Worm (Caenorhabditis elegans): Measurements from ENCODE around the gene srg-33.

The srg-33 gene

DNA sequence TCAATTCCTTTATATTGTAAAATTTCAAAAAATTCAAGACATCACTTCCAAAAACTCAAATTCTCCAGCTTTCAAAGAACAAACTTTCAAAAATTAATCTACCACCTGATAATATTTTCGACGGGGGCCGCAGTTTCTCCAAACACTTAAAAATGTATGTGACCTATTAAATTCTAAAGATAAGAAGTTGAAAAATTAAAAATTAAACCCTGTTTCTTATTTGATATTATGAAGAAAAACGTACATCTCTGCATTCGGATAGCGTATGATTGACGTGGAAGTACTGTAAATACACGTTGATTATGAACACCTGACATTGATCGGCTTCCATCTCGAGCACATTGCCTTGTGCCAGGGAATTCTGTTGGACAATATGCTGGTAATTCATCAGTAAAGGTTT, 14.1 kb downstream of the srg-33 start:
- no peak for TF ChIP-seq lin-15B (tag; optimal IDR thresholded peaks at IDR 0.05)
- peak; percentile 60 for TF ChIP-seq elt-2 (tag; optimal IDR thresholded peaks at IDR 0.05)

DNA sequence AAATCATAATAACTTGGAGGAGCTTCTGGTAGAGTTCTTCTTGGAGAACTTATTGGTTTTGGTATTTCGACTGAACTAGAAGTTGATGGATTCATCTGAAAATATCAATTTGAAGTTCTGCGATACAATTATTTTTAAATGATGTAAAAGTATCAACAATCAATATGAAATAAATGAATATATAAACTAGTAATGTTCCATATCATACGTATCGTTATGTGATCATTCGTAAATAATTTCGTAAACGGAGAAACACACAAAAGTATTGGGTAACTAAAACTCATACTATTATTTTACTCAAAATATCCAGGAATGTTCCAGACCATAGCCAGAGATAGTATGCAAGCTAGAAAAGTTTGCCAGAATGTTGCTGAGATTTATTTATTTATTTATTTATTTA, 14.5 kb downstream of the srg-33 start, which contains the start of gene W02D7.8:
W02D7.8 (minus strand) TSS at position 101 of the 400 bp plus-strand sequence.
- no peak for TF ChIP-seq nhr-28 (tag; optimal IDR thresholded peaks at IDR 0.05)
- TF ChIP-seq tlp-1 (tag; optimal IDR thresholded peaks at IDR 0.05): no peak
- no peak for TF ChIP-seq pqm-1 (tag; optimal IDR thresholded peaks at IDR 0.05)
- TF ChIP-seq tbx-2 (tag; optimal IDR thresholded peaks at IDR 0.05): no peak
- no peak for TF ChIP-seq lsy-2 (tag; optimal IDR thresholded peaks at IDR 0.05)

DNA sequence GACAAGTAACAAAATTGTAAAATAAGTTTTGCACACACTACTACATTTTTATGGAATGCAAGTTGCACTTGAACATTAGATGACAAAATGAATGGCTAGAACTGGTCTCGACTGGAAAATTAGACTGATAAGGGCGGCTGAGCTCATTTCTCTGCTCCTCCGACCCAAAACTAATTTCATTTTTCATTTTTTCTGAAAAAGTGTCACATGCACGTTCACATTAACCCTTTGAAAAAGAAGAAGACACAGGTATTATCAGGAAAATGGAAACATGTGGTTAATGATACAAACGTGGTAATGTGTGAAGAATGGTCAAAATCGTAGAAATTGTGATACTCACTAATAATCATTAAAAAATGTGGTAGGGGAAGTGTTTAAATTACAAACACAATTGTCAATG, 15.1 kb downstream of the srg-33 start:
- TF ChIP-seq elt-2 (tag; optimal IDR thresholded peaks at IDR 0.05) (peak; percentile 73), ceh-90 (tag; optimal IDR thresholded peaks at IDR 0.05) (no peak), egl-27 (tag; optimal IDR thresholded peaks at IDR 0.05) (no peak), lin-35 (GFP tag; optimal IDR thresholded peaks at IDR 0.05) (peak in 1 of 2 experiments; percentile 23), efl-1 (optimal IDR thresholded peaks at IDR 0.05) (no peak), efl-1 (GFP tag; optimal IDR thresholded peaks at IDR 0.05 in 1 of 2) (peak in 1 of 2 experiments; percentile 57), unc-30 (tag; optimal IDR thresholded peaks at IDR 0.05) (no peak), mdl-1 (tag; optimal IDR thresholded peaks at IDR 0.05) (no peak), nhr-12 (tag; optimal IDR thresholded peaks at IDR 0.05) (no peak)

DNA sequence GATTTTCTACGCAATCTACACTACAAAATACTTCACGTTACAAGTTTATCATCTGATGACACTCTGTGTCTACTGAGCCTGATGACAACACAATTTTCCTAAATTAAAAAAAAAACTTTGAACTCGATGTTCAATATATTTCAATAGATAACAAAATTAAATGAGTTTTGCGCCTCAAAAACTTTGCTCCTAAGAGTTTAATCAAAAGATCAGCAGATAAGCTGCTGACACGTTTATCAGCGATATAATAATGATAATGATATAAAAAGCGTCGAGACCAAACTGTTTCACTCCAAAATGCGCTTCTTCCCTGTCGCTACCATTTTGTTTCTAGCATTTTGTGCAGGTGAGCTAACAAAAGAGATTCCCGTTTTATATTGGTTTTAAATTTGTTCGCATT, 15.8 kb downstream of the srg-33 start, which contains the start of gene clec-218:
clec-218 (plus strand) TSS at position 262 of the 400 bp plus-strand sequence.
- TF ChIP-seq nhr-12 (tag; optimal IDR thresholded peaks at IDR 0.05): no peak
- TF ChIP-seq elt-2 (tag; optimal IDR thresholded peaks at IDR 0.05): peak; percentile 78

DNA sequence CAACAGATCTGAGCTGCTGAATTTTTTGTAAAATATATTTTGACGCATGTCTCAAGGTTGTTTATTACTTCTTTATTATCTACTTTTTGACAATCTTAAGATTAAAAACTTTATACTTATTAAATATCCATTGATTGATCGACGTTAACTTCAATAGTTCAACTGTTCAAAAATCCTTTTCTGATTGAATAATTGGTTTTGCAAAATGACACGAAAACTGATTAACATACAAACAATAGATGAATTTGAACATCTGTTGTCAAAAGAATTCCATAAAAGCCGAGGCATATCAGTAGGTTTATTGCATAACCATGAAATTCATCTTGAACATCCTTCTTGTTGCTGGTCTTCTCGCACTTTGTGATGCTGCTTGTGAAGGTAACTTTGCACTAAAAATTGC, 19.3 kb downstream of the srg-33 start, which contains the start of gene W02D7.12:
W02D7.12 (plus strand) TSS at position 301 of the 400 bp plus-strand sequence.
- TF ChIP-seq pag-3 (tag; optimal IDR thresholded peaks at IDR 0.05; ENCODE audit: borderline replicate concordance, insufficient read depth): no peak
- no peak for TF ChIP-seq zag-1 (tag; optimal IDR thresholded peaks at IDR 0.05)
- no peak for TF ChIP-seq vab-15 (tag; optimal IDR thresholded peaks at IDR 0.05)
- TF ChIP-seq nhr-85 (tag): no peak
- TF ChIP-seq blmp-1 (tag; optimal IDR thresholded peaks at IDR 0.05): no peak
- no peak for TF ChIP-seq C34B4.2 (tag; optimal IDR thresholded peaks at IDR 0.05)
- TF ChIP-seq zip-4 (GFP tag; optimal IDR thresholded peaks at IDR 0.05): no peak
- no peak for TF ChIP-seq ets-5 (GFP tag; IDR thresholded peaks at IDR 0.05)
- TF ChIP-seq nhr-19 (GFP tag; conservative IDR thresholded peaks at IDR 0.05): no peak
- TF ChIP-seq lir-3 (tag; optimal IDR thresholded peaks at IDR 0.05; ENCODE audit: poor library complexity): no peak
- no peak for TF ChIP-seq nhr-71 (tag; optimal IDR thresholded peaks at IDR 0.05)
- no peak for TF ChIP-seq ceh-63 (GFP tag; optimal IDR thresholded peaks at IDR 0.05)
- no peak for TF ChIP-seq unc-30 (tag; optimal IDR thresholded peaks at IDR 0.05)
- TF ChIP-seq swsn-7 (tag; optimal IDR thresholded peaks at IDR 0.05): no peak
- no peak for TF ChIP-seq fkh-10 (GFP tag; optimal IDR thresholded peaks at IDR 0.05)
- TF ChIP-seq tlp-1 (tag; optimal IDR thresholded peaks at IDR 0.05): no peak
- TF ChIP-seq ces-1 (GFP tag; optimal IDR thresholded peaks at IDR 0.05): no peak

DNA sequence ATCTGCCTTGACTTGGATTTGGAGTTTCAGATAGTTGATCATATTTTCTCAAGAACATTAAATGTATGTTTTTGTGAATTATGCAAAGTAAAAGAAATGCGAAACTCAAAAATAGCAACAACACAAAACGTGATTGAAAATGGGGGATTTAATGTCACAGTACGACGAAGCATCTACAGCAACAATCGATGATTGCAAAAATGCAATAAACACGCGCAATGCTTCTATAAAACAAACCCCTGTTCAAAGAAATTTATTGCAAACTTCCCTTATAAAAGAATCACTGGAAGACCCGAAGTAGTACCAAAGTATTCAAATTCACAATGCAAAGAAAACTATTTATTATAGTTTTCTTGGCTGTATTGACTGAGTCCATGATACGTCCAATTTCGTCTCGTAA, 26.3 kb downstream of the srg-33 start, which contains the start of gene clec-219:
clec-219 (plus strand) TSS at position 301 of the 400 bp plus-strand sequence.
- TF ChIP-seq aha-1 (tag; optimal IDR thresholded peaks at IDR 0.05) (no peak), isw-1 (GFP tag; IDR thresholded peaks at IDR 0.05) (no peak), efl-1 (optimal IDR thresholded peaks at IDR 0.05) (no peak), efl-1 (GFP tag; optimal IDR thresholded peaks at IDR 0.05 in 1 of 2) (peak in 1 of 2 experiments; percentile 32), lir-3 (tag; optimal IDR thresholded peaks at IDR 0.05; ENCODE audit: poor library complexity) (no peak)
